Fruit fly (Drosophila melanogaster) whole organism, embryonic: ENCODE data around the gene UbcE2H.
A peak's percentile ranks its signal among the peaks of the same experiment; 100 is the strongest.

Source experiments
- Aef1 ChIP-seq: fragments of 200-800 bp; sonication (Bioruptor generic); IDR thresholded peaks from 3 replicates; pipeline ENCODE4 v1.3.6; 2022; ENCODE audit warnings: missing biosample characterization, missing genetic modification characterization
- Atf3 ChIP-seq: fragments of 200-800 bp; sonication (Bioruptor generic); optimal IDR thresholded peaks from 3 replicates; lab custom pipeline; 2016; ENCODE audit warnings: missing biosample characterization, missing genetic modification characterization
- C15 ChIP-seq: fragments of 200-800 bp; sonication (Bioruptor generic); IDR thresholded peaks from 3 replicates; pipeline ENCODE4 v1.3.6; 2022; ENCODE audit warnings: missing biosample characterization, missing genetic modification characterization
- CG10462 ChIP-seq: fragments of 200-800 bp; sonication (Bioruptor generic); optimal IDR thresholded peaks from 2 replicates; lab custom pipeline; 2016; ENCODE audit warnings: missing biosample characterization, missing genetic modification characterization
- CG10565 ChIP-seq: fragments of 200-800 bp; sonication (Bioruptor generic); optimal IDR thresholded peaks from 3 replicates; lab custom pipeline; 2016; ENCODE audit warnings: missing biosample characterization, mild to moderate bottlenecking, missing genetic modification characterization
- CG11398 ChIP-seq: fragments of 200-800 bp; sonication (Bioruptor generic); optimal IDR thresholded peaks from 2 replicates; lab custom pipeline; 2016; ENCODE audit warnings: missing biosample characterization, missing genetic modification characterization
- CG11560 ChIP-seq: fragments of 200-800 bp; sonication (Bioruptor generic); IDR thresholded peaks from 3 replicates; pipeline ENCODE4 v1.3.6; 2022; ENCODE audit warnings: missing biosample characterization, missing genetic modification characterization
- CG11695 ChIP-seq: fragments of 200-800 bp; sonication (Bioruptor generic); IDR thresholded peaks from 3 replicates; pipeline ENCODE4 v1.3.6; 2022; ENCODE audit warnings: missing biosample characterization, missing genetic modification characterization
- CG12071 ChIP-seq: fragments of 200-800 bp; sonication (Bioruptor generic); optimal IDR thresholded peaks from 3 replicates; lab custom pipeline; 2018; ENCODE audit warnings: missing biosample characterization, mild to moderate bottlenecking, missing genetic modification characterization
- CG12219 ChIP-seq: fragments of 200-800 bp; sonication (Bioruptor generic); optimal IDR thresholded peaks from 3 replicates; lab custom pipeline; 2018; ENCODE audit warnings: missing biosample characterization, mild to moderate bottlenecking, missing genetic modification characterization
- CG16863 ChIP-seq: fragments of 200-800 bp; sonication (Bioruptor generic); optimal IDR thresholded peaks from 3 replicates; lab custom pipeline; 2016; ENCODE audit warnings: missing biosample characterization, missing genetic modification characterization
- CG2120 ChIP-seq: fragments of 200-800 bp; sonication (Bioruptor generic); optimal IDR thresholded peaks from 3 replicates; lab custom pipeline; 2016; ENCODE audit warnings: missing biosample characterization, missing genetic modification characterization
- CG2875 ChIP-seq: fragments of 200-800 bp; sonication (Bioruptor generic); optimal IDR thresholded peaks from 2 replicates; lab custom pipeline; 2017; ENCODE audit warnings: missing biosample characterization, mild to moderate bottlenecking, missing genetic modification characterization, missing genetic modification reagents
- CG2889 ChIP-seq: fragments of 200-800 bp; sonication (Bioruptor generic); IDR thresholded peaks from 3 replicates; pipeline ENCODE4 v1.3.6; 2022; ENCODE audit warnings: missing biosample characterization, missing genetic modification characterization
- CG30020 ChIP-seq: fragments of 200-800 bp; optimal IDR thresholded peaks from 2 replicates; lab custom pipeline; 2019; ENCODE audit warnings: missing biosample characterization, mild to moderate bottlenecking, missing genetic modification characterization, moderate library complexity
- CG31224 ChIP-seq: fragments of 200-800 bp; sonication (Bioruptor generic); IDR thresholded peaks from 2 replicates; pipeline ENCODE4 v1.3.6; 2022; ENCODE audit warnings: missing biosample characterization, missing genetic modification characterization
- CG32532 ChIP-seq: fragments of 200-800 bp; sonication (Bioruptor generic); IDR thresholded peaks from 2 replicates; pipeline ENCODE4 v1.3.6; 2022; ENCODE audit warnings: missing biosample characterization, missing genetic modification characterization
- CG4404 ChIP-seq: fragments of 200-800 bp; sonication (Bioruptor generic); IDR thresholded peaks from 2 replicates; pipeline ENCODE4 v1.3.6; 2022; ENCODE audit warnings: missing biosample characterization, missing genetic modification characterization
- CG4820 ChIP-seq: fragments of 200-800 bp; sonication (Bioruptor generic); optimal IDR thresholded peaks from 3 replicates; lab custom pipeline; 2016; ENCODE audit warnings: missing biosample characterization, missing genetic modification characterization
- CG7745 ChIP-seq: fragments of 200-800 bp; sonication (Bioruptor generic); optimal IDR thresholded peaks from 2 replicates; lab custom pipeline; 2018; ENCODE audit warnings: missing biosample characterization, mild to moderate bottlenecking, missing genetic modification characterization, moderate library complexity
- CG7987 ChIP-seq: fragments of 200-800 bp; sonication (Bioruptor generic); optimal IDR thresholded peaks from 2 replicates; lab custom pipeline; 2018; ENCODE audit warnings: missing biosample characterization, mild to moderate bottlenecking, missing genetic modification characterization, moderate library complexity
- CG8924 ChIP-seq: fragments of 200-800 bp; optimal IDR thresholded peaks from 3 replicates; lab custom pipeline; 2019; ENCODE audit warnings: missing biosample characterization, mild to moderate bottlenecking, missing genetic modification characterization, moderate library complexity
- CG8944 ChIP-seq: fragments of 200-800 bp; sonication (Bioruptor generic); optimal IDR thresholded peaks from 3 replicates; lab custom pipeline; 2016; ENCODE audit warnings: missing biosample characterization, missing genetic modification characterization
- CG9437 ChIP-seq: fragments of 200-800 bp; sonication (Bioruptor generic); optimal IDR thresholded peaks from 2 replicates; lab custom pipeline; 2018; ENCODE audit warnings: missing biosample characterization, mild to moderate bottlenecking, missing genetic modification characterization
- CrebB ChIP-seq: fragments of 200-800 bp; sonication (Bioruptor generic); optimal IDR thresholded peaks from 3 replicates; lab custom pipeline; 2018; ENCODE audit warnings: missing biosample characterization, mild to moderate bottlenecking, missing genetic modification characterization
- Dfd ChIP-seq, 2 experiments: fragments of >200 bp; optimal IDR thresholded peaks; 2 replicates each; lab custom pipeline; 2017; ENCODE audit warnings: missing biosample characterization in 2 of 2, missing genetic modification characterization in 2 of 2
- Doc3 ChIP-seq: fragments of 200-800 bp; sonication (Bioruptor generic); IDR thresholded peaks from 3 replicates; pipeline ENCODE4 v1.3.6; 2022; ENCODE audit warnings: missing biosample characterization, missing genetic modification characterization; ENCODE audit not compliant: partially characterized antibody
- E2f2 ChIP-seq: fragments of 200-800 bp; sonication (Bioruptor generic); IDR thresholded peaks from 2 replicates; pipeline ENCODE4 v1.3.6; 2022; ENCODE audit warnings: missing biosample characterization, missing genetic modification characterization
- Ets65A ChIP-seq: fragments of 200-800 bp; sonication (Bioruptor generic); peaks from one replicate; lab custom pipeline; 2016; ENCODE audit warnings: missing biosample characterization, missing genetic modification characterization
- Hey ChIP-seq: fragments of 200-800 bp; sonication (Bioruptor generic); optimal IDR thresholded peaks from 3 replicates; lab custom pipeline; 2018; ENCODE audit warnings: missing biosample characterization, mild to moderate bottlenecking, missing genetic modification characterization
- Lpt ChIP-seq: fragments of >200 bp; optimal IDR thresholded peaks from 2 replicates; lab custom pipeline; 2018; ENCODE audit warnings: missing biosample characterization, missing genetic modification characterization
- MESR4 ChIP-seq: fragments of 200-800 bp; sonication (Bioruptor generic); optimal IDR thresholded peaks from 2 replicates; lab custom pipeline; 2018; ENCODE audit warnings: missing biosample characterization, mild to moderate bottlenecking, missing genetic modification characterization, moderate library complexity
- Oaz ChIP-seq: fragments of 200-800 bp; sonication (Bioruptor generic); IDR thresholded peaks from 2 replicates; pipeline ENCODE4 v1.3.6; 2022; ENCODE audit warnings: missing biosample characterization, missing genetic modification characterization
- Pdp1 ChIP-seq, 2 experiments: fragments of 200-800 bp; sonication (Bioruptor generic); optimal IDR thresholded peaks; 3 replicates each; lab custom pipeline; 2016; ENCODE audit warnings: missing biosample characterization in 2 of 2, missing genetic modification characterization in 2 of 2, mild to moderate bottlenecking in 1 of 2, moderate library complexity in 1 of 2
- Tbp ChIP-seq: fragments of >200 bp; optimal IDR thresholded peaks from 2 replicates; lab custom pipeline; 2018; ENCODE audit warnings: missing biosample characterization, missing genetic modification characterization
- al ChIP-seq: fragments of 200-800 bp; sonication (Bioruptor generic); IDR thresholded peaks from 2 replicates; pipeline ENCODE4 v1.3.6; 2022; ENCODE audit warnings: missing biosample characterization, missing genetic modification characterization
- ara ChIP-seq: fragments of 200-800 bp; sonication (Bioruptor generic); IDR thresholded peaks from 2 replicates; pipeline ENCODE4 v1.3.6; 2022; ENCODE audit warnings: missing biosample characterization, missing genetic modification characterization
- bab2 ChIP-seq: fragments of 200-800 bp; sonication (Bioruptor generic); optimal IDR thresholded peaks from 2 replicates; lab custom pipeline; 2016; ENCODE audit warnings: missing biosample characterization, missing genetic modification characterization
- corto ChIP-seq: fragments of 200-800 bp; sonication (Bioruptor generic); optimal IDR thresholded peaks from 2 replicates; lab custom pipeline; 2016; ENCODE audit warnings: missing biosample characterization, mild to moderate bottlenecking, missing genetic modification characterization, moderate library complexity
- crol ChIP-seq: fragments of 200-800 bp; sonication (Bioruptor generic); IDR thresholded peaks from 2 replicates; pipeline ENCODE4 v1.3.6; 2022; ENCODE audit warnings: missing biosample characterization, missing genetic modification characterization
- gsb-n ChIP-seq: fragments of 200-800 bp; sonication (Bioruptor generic); optimal IDR thresholded peaks from 3 replicates; lab custom pipeline; 2018; ENCODE audit warnings: missing biosample characterization, mild to moderate bottlenecking, missing genetic modification characterization
- lab ChIP-seq: fragments of 200-800 bp; sonication (Bioruptor generic); optimal IDR thresholded peaks from 3 replicates; lab custom pipeline; 2017; ENCODE audit warnings: missing biosample characterization, missing genetic modification characterization, mild to moderate bottlenecking, moderate library complexity, missing genetic modification reagents
- mam ChIP-seq: fragments of 200-800 bp; sonication (Bioruptor generic); optimal IDR thresholded peaks from 3 replicates; lab custom pipeline; 2016; ENCODE audit warnings: missing biosample characterization, missing genetic modification characterization
- otp ChIP-seq: fragments of 200-800 bp; sonication (Bioruptor generic); IDR thresholded peaks from 3 replicates; pipeline ENCODE4, ENCODE4 v1.3.6; 2022; ENCODE audit warnings: missing biosample characterization, missing genetic modification characterization
- pita ChIP-seq: fragments of 200-800 bp; sonication (Bioruptor generic); optimal IDR thresholded peaks from 2 replicates; lab custom pipeline; 2017; ENCODE audit warnings: missing biosample characterization, mild to moderate bottlenecking, missing genetic modification characterization
- prd ChIP-seq, 3 experiments: fragments of >200 bp in 2 of 3; fragments of 200-800 bp in 1 of 3; sonication (Bioruptor generic) in 1 of 3; optimal IDR thresholded peaks in 2 of 3; IDR thresholded peaks in 1 of 3; 2 replicates in 2 of 3; 3 replicates in 1 of 3; pipeline versions ENCODE4 v1.3.6 to Lab custom; 2017 to 2022; ENCODE audit warnings: missing biosample characterization in 1 of 3, missing genetic modification characterization in 1 of 3
- salm ChIP-seq: fragments of 200-800 bp; sonication (Bioruptor generic); optimal IDR thresholded peaks from 2 replicates; lab custom pipeline; 2018; ENCODE audit warnings: missing biosample characterization, mild to moderate bottlenecking, missing genetic modification characterization
- sna ChIP-seq: fragments of 200-800 bp; sonication (Bioruptor generic); IDR thresholded peaks from 2 replicates; pipeline ENCODE4 v1.3.6; 2022; ENCODE audit warnings: missing biosample characterization, missing genetic modification characterization; ENCODE audit not compliant: partially characterized antibody
- tup ChIP-seq: fragments of 200-800 bp; sonication (Bioruptor generic); optimal IDR thresholded peaks from 2 replicates; lab custom pipeline; 2016; ENCODE audit warnings: missing biosample characterization, mild to moderate bottlenecking, missing genetic modification characterization, moderate library complexity
- vfl ChIP-seq: fragments of 200-800 bp; sonication (Bioruptor generic); optimal IDR thresholded peaks from 2 replicates; lab custom pipeline; 2016; ENCODE audit warnings: missing biosample characterization, missing genetic modification characterization
- vvl ChIP-seq: fragments of 200-800 bp; sonication (Bioruptor generic); IDR thresholded peaks from 2 replicates; pipeline ENCODE4 v1.3.6; 2022; ENCODE audit warnings: missing biosample characterization, missing genetic modification characterization

The UbcE2H gene

dm6 chrX:8057299-8057730, 36.5 kb downstream of the UbcE2H start (continued):
- TF ChIP-seq Tbp (GFP tag; lab: Kevin White, UChicago) (no peak), pita (GFP tag; lab: Kevin White, UChicago) (no peak), salm (tag; lab: Kevin White, UChicago) (peak; percentile 49), CG12071 (GFP tag; lab: Kevin White, UChicago) (no peak), otp (GFP tag; lab: Robert Waterston, UW) (no peak), Atf3 (GFP tag; lab: Kevin White, UChicago) (peak; percentile 47), CG9437 (GFP tag; lab: Kevin White, UChicago) (peak; percentile 55), mam (GFP tag; lab: Kevin White, UChicago) (peak; percentile 77), prd (optimal IDR thresholded peaks at IDR 0.05; lab: Kevin White, UChicago) (no peak), prd (GFP tag; IDR thresholded peaks at IDR 0.05; lab: Robert Waterston, UW) (peak; percentile 72), CG11695 (GFP tag; lab: Robert Waterston, UW) (peak; percentile 72; the same call in 1 of the 3 replicates), CG10462 (GFP tag; lab: Kevin White, UChicago) (no peak), CG32532 (peak; percentile 31; the same call in 1 of the 2 replicates), CG10565 (GFP tag; lab: Kevin White, UChicago) (peak; percentile 3), tup (GFP tag; lab: Kevin White, UChicago) (no peak), vfl (GFP tag; lab: Kevin White, UChicago) (peak; percentile 41), E2f2 (GFP tag; lab: Robert Waterston, UW) (no peak; the same call in 1 of the 2 replicates), crol (GFP tag; lab: Robert Waterston, UW) (no peak), CG2889 (GFP tag; lab: Robert Waterston, UW) (0 out of 3 replicates have a peak, but pooled peaks have one; percentile 57), CG4404 (GFP tag; lab: Robert Waterston, UW) (peak; percentile 40; the same call in 1 of the 2 replicates), CG16863 (GFP tag; lab: Kevin White, UChicago) (peak; percentile 75), Ets65A (peak; percentile 97), CG11560 (tag; lab: Robert Waterston, UW) (peak; percentile 57; the same call in 1 of the 3 replicates), CG4820 (GFP tag; lab: Kevin White, UChicago) (peak; percentile 64), ara (no peak), Doc3 (GFP tag; lab: Robert Waterston, UW) (no peak), CG8924 (tag; lab: Kevin White, UChicago) (peak; percentile 65), CG31224 (GFP tag; lab: Robert Waterston, UW) (peak; percentile 37; the same call in 1 of the 2 replicates), CG30020 (peak; percentile 18), CG12219 (GFP tag; lab: Kevin White, UChicago) (peak; percentile 19), Lpt (GFP tag; lab: Kevin White, UChicago) (no peak), CG7987 (GFP tag; lab: Kevin White, UChicago) (no peak), sna (GFP tag; lab: Robert Waterston, UW) (no peak), CG2120 (GFP tag; lab: Kevin White, UChicago) (peak; percentile 85), Pdp1 (GFP tag; optimal IDR thresholded peaks at IDR 0.05; lab: Kevin White, UChicago) (peak; percentile 30 to 81), CrebB (tag; lab: Kevin White, UChicago) (no peak), MESR4 (GFP tag; lab: Kevin White, UChicago) (no peak), Dfd (GFP tag; optimal IDR thresholded peaks at IDR 0.05; lab: Kevin White, UChicago) (no peak), Oaz (GFP tag; lab: Robert Waterston, UW) (peak; percentile 56; the same call in 1 of the 2 replicates), CG2875 (GFP tag; lab: Kevin White, UChicago) (peak; percentile 29), vvl (GFP tag; lab: Robert Waterston, UW) (peak; percentile 11; the same call in 1 of the 2 replicates), CG8944 (GFP tag; lab: Kevin White, UChicago) (peak; percentile 78), CG11398 (GFP tag; lab: Kevin White, UChicago) (peak; percentile 45), bab2 (GFP tag; lab: Kevin White, UChicago) (peak; percentile 66), C15 (no peak), gsb-n (tag; lab: Kevin White, UChicago) (peak; percentile 32), CG7745 (tag; lab: Kevin White, UChicago) (no peak), Aef1 (GFP tag; lab: Robert Waterston, UW) (peak; percentile 30; the same call in 2 of the 3 replicates), al (peak; percentile 53), corto (GFP tag; lab: Kevin White, UChicago) (no peak), Hey (tag; lab: Kevin White, UChicago) (no peak), lab (peak; percentile 75)
